Worm (Caenorhabditis elegans) whole organism, young adult: ENCODE measurements around the gene rgl-1.

ENCODE experiments used
- F57C9.4 ChIP-seq: sonication (generic microtip); optimal IDR thresholded peaks from 2 replicates; lab custom pipeline; 2017; ENCODE audit warnings: mild to moderate bottlenecking, missing genetic modification characterization, missing compliant biosample characterization
- Y79H2A.3 ChIP-seq: fragments of 200-800 bp; sonication (Bioruptor generic); conservative IDR thresholded peaks from 2 replicates; pipeline ENCODE4 v1.3.6; 2022; ENCODE audit warnings: missing genetic modification reagents, missing genetic modification characterization, missing compliant biosample characterization
- ama-1 ChIP-seq, 3 experiments: fragments of 150-350 bp in 1 of 3; sonication (generic microtip) in 2 of 3; optimal IDR thresholded peaks; 2 replicates each; lab custom pipeline; 2014 to 2018; ENCODE audit warnings: missing biosample characterization in 2 of 3, missing genetic modification characterization in 2 of 3, missing genetic modification reagents in 2 of 3
- hmg-1.2 ChIP-seq: fragments of 200-800 bp; sonication (Bioruptor generic); IDR thresholded peaks from 2 replicates; pipeline ENCODE4 v1.3.6; 2022; ENCODE audit warnings: missing genetic modification reagents, missing genetic modification characterization, missing compliant biosample characterization
- lsy-27 ChIP-seq: sonication (generic microtip); optimal IDR thresholded peaks from 2 replicates; lab custom pipeline; 2017; ENCODE audit warnings: missing genetic modification characterization, mild to moderate bottlenecking, missing compliant biosample characterization, antibody characterized with exemption, missing genotype, borderline replicate concordance; ENCODE audit not compliant: insufficient read depth
- mes-4 ChIP-seq: sonication (generic microtip); optimal IDR thresholded peaks from 2 replicates; lab custom pipeline; 2016; ENCODE audit warnings: missing genotype, missing genetic modification characterization, missing compliant biosample characterization

- TF ChIP-seq lsy-27 (tag; lab: Kevin White, UChicago) (no peak), hmg-1.2 (GFP tag; lab: Robert Waterston, UW) (no peak), mes-4 (no peak), ama-1 (optimal IDR thresholded peaks at IDR 0.05; lab: Kevin White, UChicago) (no peak), ama-1 (GFP tag; optimal IDR thresholded peaks at IDR 0.05; lab: Kevin White, UChicago) (no peak), F57C9.4 (tag; lab: Kevin White, UChicago) (no peak), Y79H2A.3 (GFP tag; lab: Robert Waterston, UW) (no peak)
Observed at ce11 chrX:3230575-3230974, 10.4 kb upstream of the rgl-1 start.
